Worm (Caenorhabditis elegans): ENCODE data around the gene acd-4.

acd-4 gene

DNA sequence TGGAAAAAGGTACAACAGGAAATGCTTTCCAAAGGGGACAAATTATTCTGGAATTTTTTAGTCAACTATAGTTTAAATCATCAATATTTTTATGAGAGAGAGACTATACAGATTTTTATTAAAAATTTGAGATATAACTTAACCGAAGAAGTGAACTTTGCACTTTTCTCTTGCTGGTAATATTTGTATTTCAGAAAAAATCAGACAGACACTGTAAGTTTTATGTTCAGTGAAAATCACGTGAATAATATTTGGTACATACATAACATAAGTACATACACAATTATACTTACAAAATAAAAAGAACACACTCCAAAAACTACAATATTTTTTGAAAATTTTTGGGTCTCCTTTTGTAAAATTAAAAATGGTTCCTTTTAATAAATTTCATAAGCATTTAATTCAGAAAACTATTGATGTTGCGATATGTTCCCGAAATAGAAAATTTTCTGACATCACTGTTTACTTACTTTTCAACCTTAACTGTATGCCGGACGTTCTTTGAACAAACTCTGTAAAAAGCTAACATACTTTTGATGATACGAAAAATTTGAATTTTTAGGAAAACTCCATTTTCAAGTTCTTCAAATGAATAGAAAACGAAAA, at the start of gene acd-4, which contains the start of gene F28A12.10:
Gene acd-4, plus strand, starts transcription at position 556 of the 606 bp plus-strand sequence.
Gene F28A12.10, minus strand, starts transcription at position 101 of the 606 bp plus-strand sequence.
- TF ChIP-seq Y55F3AM.14 (GFP tag; optimal IDR thresholded peaks at IDR 0.05), result no peak
- no peak for TF ChIP-seq dmd-4 (tag; optimal IDR thresholded peaks at IDR 0.05)

DNA sequence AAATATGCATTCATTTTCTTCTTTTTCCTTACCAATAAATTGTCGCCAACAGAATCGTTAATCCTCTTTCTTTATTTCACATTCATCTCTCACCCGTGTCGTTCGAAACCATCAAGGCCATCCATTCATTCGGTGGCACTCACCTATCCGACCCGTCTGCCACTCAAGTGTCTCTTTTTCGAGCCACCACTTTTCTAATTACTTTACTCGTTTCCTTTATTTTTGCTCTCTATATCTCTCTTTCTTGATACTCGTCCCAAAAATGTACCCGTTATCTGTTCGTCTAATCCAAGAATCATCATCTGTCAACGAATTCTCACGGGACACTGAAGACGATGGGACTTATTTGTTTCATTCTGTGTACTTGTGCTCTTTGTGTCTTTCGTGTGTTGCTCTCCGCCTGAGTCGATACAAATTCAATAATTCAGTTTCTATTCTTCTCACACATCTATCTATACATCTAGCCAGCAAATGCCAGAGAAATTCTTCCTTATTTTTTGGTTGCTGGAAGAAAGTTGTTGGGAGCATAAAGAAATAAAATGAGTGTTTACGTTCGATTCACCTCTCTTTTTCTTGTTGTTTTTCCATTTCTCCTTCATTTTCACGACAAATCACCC, 45.2 kb upstream of the acd-4 start:
- TF ChIP-seq sma-9 (GFP tag; optimal IDR thresholded peaks at IDR 0.05) (peak; percentile 10), sma-9 (tag; optimal IDR thresholded peaks at IDR 0.05) (no peak), mab-5 (tag; optimal IDR thresholded peaks at IDR 0.05) (no peak)

DNA sequence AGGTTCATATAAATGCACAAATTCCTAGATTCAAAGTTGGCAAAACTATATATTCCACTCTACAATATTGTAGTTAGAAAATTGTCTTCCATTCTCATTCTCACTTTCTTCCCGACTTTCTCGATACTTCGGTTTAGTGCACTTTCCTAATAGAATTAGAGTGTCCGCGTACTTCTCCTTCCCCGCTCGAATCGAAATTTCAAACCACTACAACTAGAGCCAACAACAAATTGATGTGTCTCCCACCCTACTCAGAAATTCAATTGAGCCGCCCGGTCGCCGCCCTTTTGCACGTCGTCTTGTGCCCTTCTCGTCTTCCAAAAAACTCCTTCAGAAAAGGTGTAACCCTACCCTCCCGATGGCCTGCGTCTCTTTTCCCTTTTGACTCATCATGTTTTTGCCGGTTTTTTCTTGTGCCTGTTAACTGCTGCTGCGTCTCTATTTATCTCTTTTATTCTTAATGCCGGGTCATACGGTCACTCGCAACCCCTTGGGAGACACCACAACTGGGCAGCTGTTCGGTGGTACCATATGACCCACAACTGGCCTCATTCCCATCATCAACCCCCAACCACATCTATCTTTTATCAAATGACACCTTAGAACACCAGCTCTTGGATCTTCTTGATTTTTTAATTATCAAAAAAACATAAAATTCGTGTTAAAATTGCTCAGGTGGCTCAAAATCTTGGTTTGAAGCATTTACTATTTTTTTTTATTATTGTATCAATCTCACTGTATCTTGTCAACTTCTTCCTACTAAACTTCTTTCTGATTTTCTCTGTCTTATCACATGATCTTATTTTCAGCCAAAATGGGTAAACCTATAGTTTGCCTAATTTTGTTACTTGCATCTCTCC, 43.7 kb upstream of the acd-4 start, which contains the start of gene tag-196:
Gene tag-196, plus strand, starts transcription at position 810 of the 860 bp plus-strand sequence.
- peak in 1 of 2 experiments; percentile 29 for TF ChIP-seq lsy-2 (tag; optimal IDR thresholded peaks at IDR 0.05)
- peak; percentile 46 for TF ChIP-seq F13H6.1 (tag; optimal IDR thresholded peaks at IDR 0.05)
- no peak for TF ChIP-seq ztf-1 (GFP tag; conservative IDR thresholded peaks at IDR 0.05)
- no peak for TF ChIP-seq egl-27 (tag; optimal IDR thresholded peaks at IDR 0.05)
- no peak for TF ChIP-seq nhr-12 (tag; optimal IDR thresholded peaks at IDR 0.05)
- TF ChIP-seq sma-9 (GFP tag; optimal IDR thresholded peaks at IDR 0.05), result peak; percentile 9
- TF ChIP-seq sma-9 (tag; optimal IDR thresholded peaks at IDR 0.05), result no peak
- peak; percentile 62 for TF ChIP-seq nhr-129 (tag; optimal IDR thresholded peaks at IDR 0.05)
- no peak for TF ChIP-seq sma-3 (GFP tag; optimal IDR thresholded peaks at IDR 0.05)
- no peak for TF ChIP-seq mdl-1 (tag; optimal IDR thresholded peaks at IDR 0.05)
- no peak for TF ChIP-seq ceh-82 (tag; optimal IDR thresholded peaks at IDR 0.05)
- no peak for TF ChIP-seq nhr-77 (tag; optimal IDR thresholded peaks at IDR 0.05)
- TF ChIP-seq nhr-10 (tag; optimal IDR thresholded peaks at IDR 0.05), result no peak

DNA sequence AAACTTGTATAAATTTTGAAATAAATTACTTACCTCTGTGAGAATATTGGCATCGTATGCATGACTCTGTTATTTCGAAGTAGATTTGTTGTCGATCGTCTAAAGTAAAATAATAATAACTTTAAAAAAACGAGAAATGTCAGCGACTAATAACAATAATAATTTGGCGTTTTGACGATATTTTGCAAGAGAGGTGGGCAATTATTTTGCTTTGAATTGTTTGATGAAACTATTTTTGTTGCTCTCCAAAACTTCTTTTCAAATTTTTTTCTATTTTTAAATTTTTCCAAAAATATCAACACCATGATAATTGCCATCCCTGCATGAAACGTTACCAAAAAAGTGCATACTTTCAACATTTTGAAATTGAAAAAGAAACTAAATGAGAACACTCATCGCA, 38.8 kb upstream of the acd-4 start, which contains the start of gene F41E6.7:
Gene F41E6.7, minus strand, starts transcription at position 101 of the 400 bp plus-strand sequence.
- TF ChIP-seq fos-1 (tag; optimal IDR thresholded peaks at IDR 0.05), result no peak
- no peak for TF ChIP-seq ceh-82 (tag; optimal IDR thresholded peaks at IDR 0.05)
- no peak for TF ChIP-seq sem-4 (tag; optimal IDR thresholded peaks at IDR 0.05)
- TF ChIP-seq nhr-6 (tag; optimal IDR thresholded peaks at IDR 0.05), result no peak
- no peak for TF ChIP-seq nhr-25 (tag; optimal IDR thresholded peaks at IDR 0.05)
- TF ChIP-seq C34F6.9 (tag; optimal IDR thresholded peaks at IDR 0.05), result no peak
- TF ChIP-seq nhr-21 (tag; optimal IDR thresholded peaks at IDR 0.05), result no peak
- TF ChIP-seq mbf-1 (tag; optimal IDR thresholded peaks at IDR 0.05), result no peak
- TF ChIP-seq elt-3 (tag; optimal IDR thresholded peaks at IDR 0.05), result no peak
- no peak for TF ChIP-seq ceh-16 (tag; optimal IDR thresholded peaks at IDR 0.05)
- no peak for TF ChIP-seq unc-55 (GFP tag; optimal IDR thresholded peaks at IDR 0.05)
- no peak for TF ChIP-seq unc-39 (tag; optimal IDR thresholded peaks at IDR 0.05)
- TF ChIP-seq lin-39 (tag; optimal IDR thresholded peaks at IDR 0.05), result no peak
- TF ChIP-seq mdl-1 (tag; optimal IDR thresholded peaks at IDR 0.05), result no peak
- no peak for TF ChIP-seq nhr-10 (tag; optimal IDR thresholded peaks at IDR 0.05)
- no peak for TF ChIP-seq egl-27 (tag; optimal IDR thresholded peaks at IDR 0.05)
- no peak for TF ChIP-seq ztf-11 (tag; optimal IDR thresholded peaks at IDR 0.05)
- TF ChIP-seq sma-3 (GFP tag; optimal IDR thresholded peaks at IDR 0.05), result no peak
- no peak for TF ChIP-seq unc-62 (GFP tag; optimal IDR thresholded peaks at IDR 0.05)
- no peak for TF ChIP-seq dmd-4 (tag; optimal IDR thresholded peaks at IDR 0.05)

DNA sequence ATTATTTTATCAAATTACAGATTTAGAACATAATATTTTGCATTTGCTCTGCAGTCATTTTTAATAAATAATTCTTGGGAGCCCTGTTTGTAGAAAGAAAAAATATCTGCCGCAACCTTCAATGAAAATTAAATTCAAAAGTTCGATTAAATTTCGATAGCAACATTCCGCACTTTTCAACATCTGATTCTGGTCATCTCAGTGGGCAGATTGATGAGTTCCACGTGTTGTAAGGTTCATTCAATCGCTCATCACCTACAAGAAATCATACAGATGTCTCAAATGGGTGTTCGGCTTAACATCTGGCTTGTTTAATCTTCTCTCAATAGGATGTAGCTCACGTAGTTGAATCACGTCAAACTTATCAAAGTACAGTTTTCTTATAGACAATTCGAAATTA, 38.1 kb upstream of the acd-4 start:
- no peak for TF ChIP-seq ztf-11 (tag; optimal IDR thresholded peaks at IDR 0.05)
- TF ChIP-seq snpc-4 (tag; optimal IDR thresholded peaks at IDR 0.05), result no peak
